Worm (Caenorhabditis elegans): ENCODE measurements around the gene T25B9.6.

T25B9.6 gene

ce11 chrIV:10786731-10787130 lies 28.8 kb downstream of the T25B9.6 start, which contains the start of gene srd-7:
Gene srd-7 (minus strand): TSS chrIV:10786831.
- no peak for TF ChIP-seq cog-1 (tag; optimal IDR thresholded peaks at IDR 0.05)
- no peak for TF ChIP-seq med-1 (GFP tag; optimal IDR thresholded peaks at IDR 0.05; ENCODE audit: insufficient read depth)
- TF ChIP-seq klf-2 (GFP tag; conservative IDR thresholded peaks at IDR 0.05), result no peak
- TF ChIP-seq T22C8.4 (GFP tag; IDR thresholded peaks at IDR 0.05), result no peak
- TF ChIP-seq ztf-23 (GFP tag; IDR thresholded peaks at IDR 0.05), result no peak

- no peak for TF ChIP-seq ztf-23 (GFP tag; IDR thresholded peaks at IDR 0.05)
- TF ChIP-seq ztf-29 (GFP tag; IDR thresholded peaks at IDR 0.05), result no peak
- TF ChIP-seq flt-1 (GFP tag; IDR thresholded peaks at IDR 0.05), result no peak
- TF ChIP-seq klf-2 (GFP tag; conservative IDR thresholded peaks at IDR 0.05), result no peak
- TF ChIP-seq ref-1 (GFP tag; conservative IDR thresholded peaks at IDR 0.05), result no peak
- no peak for TF ChIP-seq med-1 (GFP tag; optimal IDR thresholded peaks at IDR 0.05; ENCODE audit: insufficient read depth)
- TF ChIP-seq cog-1 (tag; optimal IDR thresholded peaks at IDR 0.05), result no peak
- TF ChIP-seq T22C8.4 (GFP tag; IDR thresholded peaks at IDR 0.05), result no peak
- TF ChIP-seq tab-1 (GFP tag; IDR thresholded peaks at IDR 0.05), result no peak
Measured at ce11 chrIV:10790353-10790752, 32.4 kb downstream of the T25B9.6 start, which contains the start of gene pept-2. Gene pept-2 (plus strand): TSS chrIV:10790653.

- TF ChIP-seq flt-1 (GFP tag; IDR thresholded peaks at IDR 0.05), result no peak
- TF ChIP-seq ref-1 (GFP tag; conservative IDR thresholded peaks at IDR 0.05), result no peak
- TF ChIP-seq med-1 (GFP tag; optimal IDR thresholded peaks at IDR 0.05; ENCODE audit: insufficient read depth), result no peak
- no peak for TF ChIP-seq cog-1 (tag; optimal IDR thresholded peaks at IDR 0.05)
- TF ChIP-seq ztf-29 (GFP tag; IDR thresholded peaks at IDR 0.05), result no peak
- TF ChIP-seq ztf-23 (GFP tag; IDR thresholded peaks at IDR 0.05), result no peak
- no peak for TF ChIP-seq tab-1 (GFP tag; IDR thresholded peaks at IDR 0.05)
Measured at ce11 chrIV:10795678-10796077, 37.7 kb downstream of the T25B9.6 start.

- no peak for TF ChIP-seq T22C8.4 (GFP tag; IDR thresholded peaks at IDR 0.05)
- TF ChIP-seq med-1 (GFP tag; optimal IDR thresholded peaks at IDR 0.05; ENCODE audit: insufficient read depth), result no peak
- TF ChIP-seq ztf-23 (GFP tag; IDR thresholded peaks at IDR 0.05), result no peak
- no peak for TF ChIP-seq ztf-29 (GFP tag; IDR thresholded peaks at IDR 0.05)
- TF ChIP-seq ref-1 (GFP tag; conservative IDR thresholded peaks at IDR 0.05), result no peak
- no peak for TF ChIP-seq cog-1 (tag; optimal IDR thresholded peaks at IDR 0.05)
- no peak for TF ChIP-seq klf-2 (GFP tag; conservative IDR thresholded peaks at IDR 0.05)
- TF ChIP-seq tab-1 (GFP tag; IDR thresholded peaks at IDR 0.05), result no peak
- no peak for TF ChIP-seq flt-1 (GFP tag; IDR thresholded peaks at IDR 0.05)
Measured at ce11 chrIV:10796707-10797106, 38.8 kb downstream of the T25B9.6 start.

ce11 chrIV:10798604-10799003 lies 40.7 kb downstream of the T25B9.6 start:
- TF ChIP-seq tab-1 (GFP tag; IDR thresholded peaks at IDR 0.05) (no peak), T22C8.4 (GFP tag; IDR thresholded peaks at IDR 0.05) (no peak), ztf-23 (GFP tag; IDR thresholded peaks at IDR 0.05) (no peak), klf-2 (GFP tag; conservative IDR thresholded peaks at IDR 0.05) (no peak), ztf-29 (GFP tag; IDR thresholded peaks at IDR 0.05) (no peak), flt-1 (GFP tag; IDR thresholded peaks at IDR 0.05) (no peak), cog-1 (tag; optimal IDR thresholded peaks at IDR 0.05) (no peak), med-1 (GFP tag; optimal IDR thresholded peaks at IDR 0.05; ENCODE audit: insufficient read depth) (no peak)

- TF ChIP-seq med-1 (GFP tag; optimal IDR thresholded peaks at IDR 0.05; ENCODE audit: insufficient read depth), result no peak
- TF ChIP-seq ref-1 (GFP tag; conservative IDR thresholded peaks at IDR 0.05), result no peak
- TF ChIP-seq ztf-23 (GFP tag; IDR thresholded peaks at IDR 0.05), result no peak
- TF ChIP-seq T22C8.4 (GFP tag; IDR thresholded peaks at IDR 0.05), result no peak
- TF ChIP-seq flt-1 (GFP tag; IDR thresholded peaks at IDR 0.05), result no peak
- no peak for TF ChIP-seq ztf-29 (GFP tag; IDR thresholded peaks at IDR 0.05)
- TF ChIP-seq klf-2 (GFP tag; conservative IDR thresholded peaks at IDR 0.05), result no peak
- TF ChIP-seq cog-1 (tag; optimal IDR thresholded peaks at IDR 0.05), result no peak
- no peak for TF ChIP-seq tab-1 (GFP tag; IDR thresholded peaks at IDR 0.05)
Measured at ce11 chrIV:10799354-10799753, 41.4 kb downstream of the T25B9.6 start, which contains the start of gene zipt-2.1. Gene zipt-2.1 (plus strand): TSS chrIV:10799654.

- TF ChIP-seq med-1 (GFP tag; optimal IDR thresholded peaks at IDR 0.05; ENCODE audit: insufficient read depth), result no peak
- no peak for TF ChIP-seq klf-2 (GFP tag; conservative IDR thresholded peaks at IDR 0.05)
- TF ChIP-seq ztf-23 (GFP tag; IDR thresholded peaks at IDR 0.05), result no peak
- no peak for TF ChIP-seq cog-1 (tag; optimal IDR thresholded peaks at IDR 0.05)
- no peak for TF ChIP-seq tab-1 (GFP tag; IDR thresholded peaks at IDR 0.05)
- TF ChIP-seq ref-1 (GFP tag; conservative IDR thresholded peaks at IDR 0.05), result no peak
- no peak for TF ChIP-seq ztf-29 (GFP tag; IDR thresholded peaks at IDR 0.05)
- TF ChIP-seq flt-1 (GFP tag; IDR thresholded peaks at IDR 0.05), result no peak
- no peak for TF ChIP-seq T22C8.4 (GFP tag; IDR thresholded peaks at IDR 0.05)
Measured at ce11 chrIV:10803973-10804372, 46.0 kb downstream of the T25B9.6 start.
